Worm (Caenorhabditis elegans) whole organism, L4/young adult: ENCODE data around the gene math-20.
"Not testable (repeated sequence)": the region's sequence is repeated elsewhere in the genome, so short reads cannot be mapped to it uniquely, and the experiment has no call there.

ENCODE experiments used
- W03F9.2 ChIP-seq: fragments of 150-350 bp; optimal IDR thresholded peaks from 2 replicates; lab custom pipeline; 2014; ENCODE audit warnings: missing biosample characterization, missing genetic modification characterization
- dao-5 ChIP-seq: sonication (generic microtip); optimal IDR thresholded peaks from 2 replicates; lab custom pipeline; 2016; ENCODE audit warnings: missing genotype, missing genetic modification characterization, moderate library complexity, missing compliant biosample characterization
- him-1 ChIP-seq: sonication (generic microtip); optimal IDR thresholded peaks from 2 replicates; lab custom pipeline; 2016; ENCODE audit warnings: missing genotype, missing genetic modification reagents, missing genetic modification characterization, missing compliant biosample characterization

math-20 gene

ce11 chrII:1996237-1996636 lies at the start of gene math-20:
math-20 (plus strand) TSS chrII:1996537.
- TF ChIP-seq W03F9.2 (tag; lab: Kevin White, UChicago) (no peak), dao-5 (tag; lab: Kevin White, UChicago) (no peak), him-1 (tag; lab: Kevin White, UChicago) (no peak)

ce11 chrII:1948393-1948792 lies 47.9 kb upstream of the math-20 start, which contains the start of gene ZK250.2:
ZK250.2 (plus strand) TSS chrII:1948693.
- TF ChIP-seq him-1, dao-5, W03F9.2 (tag; lab: Kevin White, UChicago): not testable (repeated sequence)

DNA sequence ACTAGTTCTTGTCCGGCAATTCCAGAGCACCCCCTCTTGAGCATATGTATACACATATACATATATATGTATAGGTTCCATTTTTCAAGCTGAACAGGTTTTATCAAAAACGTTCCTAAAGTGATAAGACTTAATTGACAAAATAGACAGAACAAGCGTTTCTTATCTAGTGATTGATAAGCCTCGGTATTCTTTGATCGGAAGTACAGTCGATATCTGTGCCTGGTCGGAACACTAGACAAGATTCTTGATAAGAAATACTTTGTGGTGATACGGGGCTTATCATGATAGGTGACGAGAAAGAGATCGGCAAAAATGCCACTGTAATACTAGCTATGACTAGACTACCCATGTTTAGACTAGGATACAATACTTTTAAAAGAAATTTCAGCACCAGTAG lies 47.2 kb upstream of the math-20 start:
- no peak for TF ChIP-seq dao-5 (tag; lab: Kevin White, UChicago)
- TF ChIP-seq W03F9.2 (tag; lab: Kevin White, UChicago): no peak
- TF ChIP-seq him-1 (tag; lab: Kevin White, UChicago): no peak

DNA sequence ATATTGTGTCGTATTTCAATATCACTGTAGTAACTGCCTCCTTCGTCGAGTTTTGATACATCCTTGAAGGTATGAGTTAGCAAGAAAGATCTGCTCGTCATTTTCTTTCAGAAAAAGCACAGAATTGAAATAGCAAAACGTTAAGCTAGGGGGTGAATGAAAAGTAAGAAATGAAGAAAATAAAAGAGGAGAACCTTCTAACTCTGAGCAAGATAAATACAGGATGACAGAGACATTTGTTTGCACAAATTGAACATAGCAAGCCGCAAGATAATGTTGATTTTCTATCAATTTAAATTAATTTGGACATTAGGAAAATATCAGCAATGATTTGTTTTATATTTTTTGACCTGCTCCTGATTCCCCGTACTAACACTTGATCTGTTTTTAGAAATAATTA lies 40.8 kb upstream of the math-20 start, which contains the start of gene math-49:
Gene math-49, minus strand, starts transcription at position 101 of the 400 bp plus-strand sequence.
- TF ChIP-seq him-1, W03F9.2, dao-5 (tag; lab: Kevin White, UChicago): not testable (repeated sequence)

ce11 chrII:1986979-1987378 lies 9.4 kb upstream of the math-20 start, which contains the start of gene Y16E11A.4:
Y16E11A.4 (plus strand) TSS chrII:1987279.
- TF ChIP-seq W03F9.2 (tag; lab: Kevin White, UChicago) (no peak), him-1 (tag; lab: Kevin White, UChicago) (no peak), dao-5 (tag; lab: Kevin White, UChicago) (no peak)

DNA sequence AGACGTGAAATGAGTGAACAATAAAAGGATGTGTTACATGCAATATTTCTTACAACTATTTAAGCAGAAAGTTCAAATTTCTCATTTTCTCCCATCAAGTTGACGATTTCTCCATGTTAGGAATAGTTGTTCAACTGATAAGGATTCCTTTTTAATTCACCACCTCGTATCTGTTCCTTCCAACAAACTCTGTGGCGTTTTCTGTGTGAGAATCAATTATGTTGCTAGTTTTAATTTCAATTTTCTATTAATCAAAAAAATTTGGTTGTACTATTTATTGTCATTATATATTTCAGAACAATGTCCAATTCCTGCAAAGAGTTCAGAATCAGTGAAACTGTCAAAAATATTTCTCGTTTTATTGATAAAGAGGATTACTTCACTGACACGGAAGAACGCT lies 7.3 kb upstream of the math-20 start, which contains the start of gene math-44:
Gene math-44, plus strand, starts transcription at position 301 of the 400 bp plus-strand sequence.
- TF ChIP-seq him-1 (tag; lab: Kevin White, UChicago) (no peak), W03F9.2 (tag; lab: Kevin White, UChicago) (no peak), dao-5 (tag; lab: Kevin White, UChicago) (no peak)

DNA sequence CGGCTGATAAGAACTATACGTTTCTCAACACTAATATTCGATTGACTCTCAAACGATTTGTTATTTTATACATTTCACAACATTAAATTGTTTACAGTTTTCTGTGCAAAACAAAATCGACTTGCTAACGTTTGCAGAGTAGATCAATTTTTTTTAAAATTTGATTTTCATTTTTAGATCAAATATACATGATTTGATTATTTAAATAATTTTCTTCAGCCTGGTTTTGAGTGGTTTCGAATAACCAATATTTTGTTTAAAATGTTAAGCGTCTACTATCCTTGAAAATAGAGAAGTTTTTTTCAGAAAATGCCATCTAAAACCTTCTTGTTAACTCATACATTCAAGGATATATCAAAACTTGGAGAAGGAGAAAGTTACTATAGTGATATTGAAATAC lies 2.6 kb upstream of the math-20 start, which contains the start of gene math-21:
Gene math-21, plus strand, starts transcription at position 301 of the 400 bp plus-strand sequence.
- TF ChIP-seq dao-5 (tag; lab: Kevin White, UChicago) (no peak), W03F9.2 (tag; lab: Kevin White, UChicago) (no peak), him-1 (tag; lab: Kevin White, UChicago) (no peak)

ce11 chrII:1995744-1996143 lies 593 bp upstream of the math-20 start:
- no peak for TF ChIP-seq W03F9.2 (tag; lab: Kevin White, UChicago)
- no peak for TF ChIP-seq him-1 (tag; lab: Kevin White, UChicago)
- TF ChIP-seq dao-5 (tag; lab: Kevin White, UChicago): no peak

DNA sequence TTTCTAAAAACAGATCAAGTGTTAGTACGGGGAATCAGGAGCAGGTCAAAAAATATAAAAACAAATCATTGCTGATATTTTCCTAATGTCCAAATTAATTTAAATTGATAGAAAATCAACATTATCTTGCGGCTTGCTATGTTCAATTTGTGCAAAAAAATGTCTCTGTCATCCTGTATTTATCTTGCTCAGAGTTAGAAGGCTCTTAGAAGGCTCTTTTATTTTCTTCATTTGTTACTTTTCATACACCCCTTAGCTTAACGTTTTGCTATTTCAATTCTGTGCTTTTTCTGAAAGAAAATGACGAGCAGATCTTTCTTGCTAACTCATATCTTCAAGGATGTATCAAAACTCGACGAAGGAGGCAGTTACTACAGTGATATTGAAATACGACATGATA lies 2.2 kb downstream of the math-20 start, which contains the start of gene math-19:
Gene math-19, plus strand, starts transcription at position 301 of the 400 bp plus-strand sequence.
- not testable (repeated sequence) for TF ChIP-seq him-1, dao-5, W03F9.2 (tag; lab: Kevin White, UChicago)

DNA sequence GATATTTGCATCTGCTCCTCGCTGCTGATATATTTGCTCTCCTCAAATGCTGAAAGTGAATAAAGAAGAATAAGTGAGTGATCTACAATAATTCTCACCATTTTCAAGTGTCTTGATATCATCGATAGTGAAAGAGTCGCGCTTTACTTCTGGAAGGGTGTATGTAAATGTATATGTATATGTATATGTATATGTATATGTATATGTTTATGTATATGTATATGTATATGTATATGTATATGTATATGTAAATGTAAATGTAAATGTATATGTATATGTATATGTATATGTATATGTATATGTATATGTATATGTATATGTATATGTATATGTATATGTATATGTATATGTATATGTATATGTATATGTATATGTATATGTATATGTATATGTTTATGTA lies 4.4 kb downstream of the math-20 start, which contains the start of gene ceh-84:
Gene ceh-84, minus strand, starts transcription at position 101 of the 400 bp plus-strand sequence.
- TF ChIP-seq W03F9.2, dao-5, him-1 (tag; lab: Kevin White, UChicago): not testable (repeated sequence)

DNA sequence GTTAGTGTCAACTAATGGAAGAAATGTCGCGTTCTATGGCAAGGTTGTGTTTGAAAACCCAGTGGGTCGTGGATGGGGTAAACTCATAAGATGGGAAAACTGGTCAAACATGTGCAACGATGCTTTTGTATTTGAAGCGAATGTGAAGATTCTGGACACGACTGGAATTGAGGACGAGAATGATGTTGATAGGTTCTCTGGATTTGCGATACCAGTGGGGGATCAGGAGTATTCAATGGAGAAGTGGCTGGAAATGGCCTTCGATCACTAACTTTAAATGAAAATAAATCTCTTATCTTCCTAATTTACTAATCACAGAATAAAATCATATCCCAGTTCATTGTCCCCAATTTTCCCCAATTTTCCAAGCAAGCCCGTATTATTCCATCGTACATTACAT lies 14.8 kb downstream of the math-20 start:
- TF ChIP-seq dao-5 (tag; lab: Kevin White, UChicago) (no peak), W03F9.2 (tag; lab: Kevin White, UChicago) (no peak), him-1 (tag; lab: Kevin White, UChicago) (no peak)

- TF ChIP-seq him-1 (tag; lab: Kevin White, UChicago) (no peak), dao-5 (tag; lab: Kevin White, UChicago) (no peak), W03F9.2 (tag; lab: Kevin White, UChicago) (no peak)
Measured at ce11 chrII:2012698-2013097, 16.4 kb downstream of the math-20 start, which contains the start of gene F59H6.15. F59H6.15 (plus strand) TSS chrII:2012998.

- TF ChIP-seq dao-5 (tag; lab: Kevin White, UChicago) (no peak), him-1 (tag; lab: Kevin White, UChicago) (no peak), W03F9.2 (tag; lab: Kevin White, UChicago) (no peak)
Measured at ce11 chrII:2013856-2014255, 17.5 kb downstream of the math-20 start.

DNA sequence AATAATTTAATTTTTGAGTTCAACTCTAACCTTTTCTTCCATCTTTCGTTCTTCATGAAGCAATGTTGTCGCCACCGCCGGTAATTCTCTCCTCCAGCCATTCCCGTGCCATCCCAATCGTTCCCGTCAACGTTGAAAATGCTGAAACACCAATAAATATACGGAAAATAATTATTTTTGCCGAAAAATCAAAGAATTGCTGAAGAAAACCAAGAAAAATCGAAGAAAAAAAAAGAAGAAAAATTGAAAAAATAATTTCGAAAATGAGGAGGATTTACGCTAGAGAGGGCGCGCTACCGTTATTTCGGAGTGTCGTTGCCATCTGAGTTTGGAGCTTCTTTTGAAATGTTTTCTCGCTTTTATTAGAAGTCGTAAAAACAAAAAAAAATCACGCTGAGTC lies 27.2 kb downstream of the math-20 start, which contains the start of gene cya-2:
Gene cya-2, minus strand, starts transcription at position 101 of the 400 bp plus-strand sequence.
- TF ChIP-seq him-1, dao-5, W03F9.2 (tag; lab: Kevin White, UChicago): not testable (repeated sequence)
